Fruit fly (Drosophila melanogaster): ENCODE data around the gene TwdlG.
A peak's percentile ranks its signal among the peaks of the same experiment; 100 is the strongest.

Gene TwdlG

DNA sequence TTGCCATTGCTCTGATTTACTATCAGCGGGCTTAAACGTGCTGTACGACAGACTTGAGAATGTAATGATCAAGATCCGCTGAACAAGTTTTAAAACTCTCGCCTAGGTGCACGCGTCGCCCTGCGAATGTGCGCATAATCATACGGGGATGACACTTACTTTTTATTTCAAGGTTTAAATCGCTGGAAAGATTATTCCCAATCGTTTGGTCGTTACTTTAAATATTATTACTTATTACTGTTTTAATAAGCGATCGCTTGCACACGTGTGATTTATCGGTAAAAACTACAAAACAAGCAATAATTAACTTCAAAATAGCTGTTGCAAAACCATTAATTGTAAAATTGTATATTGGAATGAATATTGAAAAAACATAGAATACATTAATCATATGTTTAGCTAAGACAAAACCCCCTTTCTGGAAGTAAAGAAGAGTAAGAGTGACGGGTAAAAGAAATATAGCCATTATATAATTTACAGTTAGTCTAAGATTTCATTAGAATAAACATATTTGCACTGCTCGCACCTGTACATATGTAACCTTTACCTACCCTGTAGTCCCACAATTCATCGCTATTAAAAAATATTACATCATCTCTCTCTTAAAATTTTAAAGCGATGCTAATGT is 21.9 kb downstream of the TwdlG start, which contains the start of gene DhpD (continued):
- TF ChIP-seq hkb (optimal IDR thresholded peaks at IDR 0.05) (no peak), hkb (GFP tag; IDR thresholded peaks at IDR 0.05) (peak; percentile 81), vnd (GFP tag; IDR thresholded peaks at IDR 0.05; ENCODE audit: partially characterized antibody) (peak; percentile 83), CG11723 (GFP tag; optimal IDR thresholded peaks at IDR 0.05) (peak; percentile 16), BEAF-32 (GFP tag; optimal IDR thresholded peaks at IDR 0.05) (peak; percentile 26), twi (tag; optimal IDR thresholded peaks at IDR 0.05) (peak; percentile 2), CG1233 (GFP tag; optimal IDR thresholded peaks at IDR 0.05) (peak; percentile 72), Rfx (GFP tag; IDR thresholded peaks at IDR 0.05) (peak; percentile 92), ttk (GFP tag; IDR thresholded peaks at IDR 0.05) (peak; percentile 68), dmrt11E (tag; optimal IDR thresholded peaks at IDR 0.05) (no peak), PHDP (tag; optimal IDR thresholded peaks at IDR 0.05) (peak; percentile 74), E2f1 (GFP tag; IDR thresholded peaks at IDR 0.05) (peak; percentile 69; the same call in 1 of the 2 replicates), CG10274 (GFP tag; optimal IDR thresholded peaks at IDR 0.05) (no peak), Dll (GFP tag; IDR thresholded peaks at IDR 0.05; ENCODE audit: partially characterized antibody) (no peak), tx (GFP tag; optimal IDR thresholded peaks at IDR 0.05) (no peak), YL-1 (GFP tag; optimal IDR thresholded peaks at IDR 0.05) (no peak), hb (GFP tag; IDR thresholded peaks at IDR 0.05; ENCODE audit: partially characterized antibody) (peak; percentile 93), CG13296 (GFP tag; optimal IDR thresholded peaks at IDR 0.05) (peak; percentile 70), Dbx (GFP tag; IDR thresholded peaks at IDR 0.05) (peak; percentile 87), CG3838 (GFP tag; optimal IDR thresholded peaks at IDR 0.05) (no peak), CG32772 (GFP tag; IDR thresholded peaks at IDR 0.05) (peak; percentile 39), CG8290 (GFP tag; optimal IDR thresholded peaks at IDR 0.05) (no peak), CG8290 (tag; optimal IDR thresholded peaks at IDR 0.05) (peak in 1 of 2 experiments; percentile 83), CG32767 (GFP tag; IDR thresholded peaks at IDR 0.05) (no peak), CG12391 (tag; optimal IDR thresholded peaks at IDR 0.05) (peak; percentile 65), wdn (GFP tag; IDR thresholded peaks at IDR 0.05) (peak; percentile 60; the same call in 1 of the 2 replicates), cg (GFP tag; optimal IDR thresholded peaks at IDR 0.05) (no peak), CG3847 (GFP tag; IDR thresholded peaks at IDR 0.05) (peak; percentile 70), HmgD (GFP tag; optimal IDR thresholded peaks at IDR 0.05) (no peak), E2f2 (GFP tag; IDR thresholded peaks at IDR 0.05) (peak; percentile 72), sd (tag; optimal IDR thresholded peaks at IDR 0.05) (no peak), sens (GFP tag) (peak; percentile 87), Trl (optimal IDR thresholded peaks at IDR 0.05) (no peak), Trl (GFP tag; optimal IDR thresholded peaks at IDR 0.05) (peak; percentile 13), Lpt (GFP tag; optimal IDR thresholded peaks at IDR 0.05) (no peak), toy (GFP tag; IDR thresholded peaks at IDR 0.05) (no peak), esg (GFP tag; conservative IDR thresholded peaks at IDR 0.05) (no peak; the same call in 1 of the 2 replicates), abd-A (tag; optimal IDR thresholded peaks at IDR 0.05) (no peak), chm (GFP tag; IDR thresholded peaks at IDR 0.05) (peak; percentile 30; the same call in 1 of the 2 replicates), ems (GFP tag; optimal IDR thresholded peaks at IDR 0.05) (peak; percentile 29), Side (GFP tag; optimal IDR thresholded peaks at IDR 0.05) (no peak), Vsx1 (GFP tag; optimal IDR thresholded peaks at IDR 0.05) (no peak), kni (GFP tag; optimal IDR thresholded peaks at IDR 0.05) (no peak), fd3F (GFP tag; optimal IDR thresholded peaks at IDR 0.05) (peak; percentile 55), HLH54F (GFP tag; optimal IDR thresholded peaks at IDR 0.05) (peak; percentile 61), vfl (GFP tag; optimal IDR thresholded peaks at IDR 0.05) (peak; percentile 42), CG9215 (GFP tag; IDR thresholded peaks at IDR 0.05) (peak; percentile 69), BtbVII (GFP tag; optimal IDR thresholded peaks at IDR 0.05) (peak; percentile 64), Doc3 (GFP tag; IDR thresholded peaks at IDR 0.05; ENCODE audit: partially characterized antibody) (no peak), CG4424 (GFP tag; optimal IDR thresholded peaks at IDR 0.05) (peak; percentile 68), Ets65A (GFP tag) (peak; percentile 78)

All from whole organism, embryonic.